Fruit fly (Drosophila melanogaster) whole organism, wandering third instar larva: Measurements from ENCODE around the gene CG31200.

ENCODE experiments used
- CrebA ChIP-seq: fragments of 200-800 bp; sonication (Bioruptor generic); optimal IDR thresholded peaks from 2 replicates; lab custom pipeline; 2016; ENCODE audit warnings: missing biosample characterization, mild to moderate bottlenecking, missing genetic modification characterization, borderline replicate concordance
- Dfd ChIP-seq: fragments of >200 bp; optimal IDR thresholded peaks from 2 replicates; lab custom pipeline; 2017; ENCODE audit warnings: missing biosample characterization, missing genetic modification characterization
- GATAd ChIP-seq: sonication (Bioruptor generic); optimal IDR thresholded peaks from 2 replicates; lab custom pipeline; 2016; ENCODE audit warnings: missing biosample characterization, missing genetic modification characterization
- OdsH ChIP-seq: fragments of 200-800 bp; sonication (Bioruptor generic); optimal IDR thresholded peaks from 2 replicates; lab custom pipeline; 2016; ENCODE audit warnings: missing biosample characterization, mild to moderate bottlenecking, missing genetic modification characterization
- dl ChIP-seq, 2 experiments: fragments of 175-275, 200-275 bp in 1 of 2; fragments of 200-275 bp in 1 of 2; sonication (Bioruptor generic); optimal IDR thresholded peaks; lab custom pipeline; 2018; ENCODE audit warnings: mild to moderate bottlenecking in 2 of 2, missing biosample characterization in 2 of 2, missing genetic modification characterization in 2 of 2, moderate library complexity in 2 of 2; ENCODE audit not compliant: partially characterized antibody in 2 of 2, insufficient read depth in 1 of 2
- fru ChIP-seq: fragments of 200-800 bp; sonication (Bioruptor generic); optimal IDR thresholded peaks from 3 replicates; lab custom pipeline; 2016; ENCODE audit warnings: missing biosample characterization, mild to moderate bottlenecking, missing genetic modification characterization
- lola ChIP-seq: fragments of >200 bp; optimal IDR thresholded peaks from 2 replicates; lab custom pipeline; 2017; ENCODE audit warnings: missing biosample characterization, missing genetic modification characterization
- sage ChIP-seq: fragments of 200-800 bp; sonication (Bioruptor generic); optimal IDR thresholded peaks from 2 replicates; lab custom pipeline; 2016; ENCODE audit warnings: missing biosample characterization, mild to moderate bottlenecking, missing genetic modification characterization

dm6 chr3R:20723491-20723890, 21.6 kb downstream of the CG31200 start:
- TF ChIP-seq Dfd (GFP tag; lab: Kevin White, UChicago) = no peak
- TF ChIP-seq fru = no peak
- TF ChIP-seq dl (GFP tag; optimal IDR thresholded peaks at IDR 0.05; lab: Kevin White, UChicago; ENCODE audit: insufficient read depth in 1 of 2, partially characterized antibody in 2 of 2) = no peak
- no peak for TF ChIP-seq CrebA (GFP tag; lab: Kevin White, UChicago)
- no peak for TF ChIP-seq GATAd (GFP tag; lab: Kevin White, UChicago)
- no peak for TF ChIP-seq sage (GFP tag; lab: Kevin White, UChicago)
- TF ChIP-seq OdsH (GFP tag; lab: Kevin White, UChicago) = no peak
- TF ChIP-seq lola = no peak
